Worm (Caenorhabditis elegans): ENCODE measurements around the gene ufbp-1.

ufbp-1 gene

DNA sequence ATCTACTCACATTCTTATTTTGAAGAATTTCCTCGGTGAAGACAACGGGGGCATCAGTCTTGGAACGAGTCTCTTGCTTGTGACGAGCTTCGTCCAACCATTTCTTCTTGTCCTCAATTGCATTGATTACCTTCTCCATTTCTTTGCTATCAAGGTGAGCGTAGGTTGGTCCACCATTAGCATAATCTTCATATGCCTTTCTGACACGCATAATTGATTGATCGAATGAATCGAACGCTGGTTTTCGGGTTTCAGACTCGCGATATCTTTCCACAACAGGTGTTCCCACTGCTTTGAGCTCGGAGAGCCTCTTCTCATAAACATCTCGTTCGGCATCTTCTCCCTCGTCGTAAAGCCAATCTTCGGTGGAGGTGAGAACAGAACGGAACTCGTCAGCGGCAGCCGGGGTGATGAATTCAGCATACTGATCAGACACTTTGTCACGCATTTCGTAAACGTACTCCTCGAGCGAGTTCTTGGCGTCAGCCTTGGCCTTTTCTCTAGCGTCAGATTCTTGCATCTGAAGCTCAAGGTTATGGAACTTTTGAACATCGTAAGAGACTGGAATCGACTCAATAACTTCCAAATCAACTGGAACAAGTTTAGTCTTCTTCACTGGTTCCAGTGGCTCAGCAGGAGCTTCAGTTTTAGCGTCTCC is 1.2 kb upstream of the ufbp-1 start:
- TF ChIP-seq egrh-3 (GFP tag; IDR thresholded peaks at IDR 0.05) (no peak), repo-1 (tag; optimal IDR thresholded peaks at IDR 0.05) (peak; percentile 9), Y95B8A.8 (GFP tag; IDR thresholded peaks at IDR 0.05) (0 out of 2 replicates have a peak, but pooled peaks have one; percentile 33), zfh-2 (GFP tag; conservative IDR thresholded peaks at IDR 0.05) (peak; percentile 56), F55B11.4 (tag; optimal IDR thresholded peaks at IDR 0.05; ENCODE audit: borderline replicate concordance, insufficient read depth) (peak; percentile 32), B0336.3 (GFP tag; IDR thresholded peaks at IDR 0.05) (0 out of 2 replicates have a peak, but pooled peaks have one; percentile 17), snpc-4 (GFP tag; optimal IDR thresholded peaks at IDR 0.05) (no peak), snpc-4 (tag; optimal IDR thresholded peaks at IDR 0.05) (no peak)

ce11 chrIII:8442420-8442819 is 987 bp downstream of the ufbp-1 start:
- TF ChIP-seq hsf-1 (GFP tag; IDR thresholded peaks at IDR 0.05) = peak; percentile 90

DNA sequence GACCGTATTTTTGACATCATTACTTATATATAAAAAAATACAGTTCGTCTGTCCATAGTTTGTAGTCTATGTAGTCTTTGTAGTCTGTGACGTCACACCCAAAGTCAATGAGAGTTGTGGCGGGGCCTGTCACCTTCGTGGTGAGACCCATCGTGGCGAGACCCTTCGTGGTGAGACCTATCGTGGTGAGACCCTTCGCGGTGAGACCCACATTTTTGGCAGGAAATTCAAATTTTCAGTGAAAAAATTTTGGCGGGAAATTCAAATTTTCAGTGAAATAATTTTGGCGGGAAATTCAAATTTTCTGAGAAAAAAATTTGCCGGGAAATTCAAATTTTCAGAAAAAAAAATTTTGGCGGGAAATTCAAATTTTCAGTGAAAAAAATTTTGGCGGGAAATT is 2.1 kb downstream of the ufbp-1 start:
- TF ChIP-seq D2030.7 (GFP tag; IDR thresholded peaks at IDR 0.05) (peak; percentile 32; the same call in 1 of the 2 replicates), lin-54 (GFP tag; optimal IDR thresholded peaks at IDR 0.05) (peak; percentile 15), mcd-1 (GFP tag; IDR thresholded peaks at IDR 0.05) (peak; percentile 44; the same call in 1 of the 2 replicates), ceh-91 (GFP tag; IDR thresholded peaks at IDR 0.05) (0 out of 2 replicates have a peak, but pooled peaks have one; percentile 28), F33H1.4 (GFP tag; IDR thresholded peaks at IDR 0.05) (peak; percentile 79)

ce11 chrIII:8439312-8439711 is 4.1 kb downstream of the ufbp-1 start, which contains the start of gene pqn-96:
Gene pqn-96 (minus strand): TSS chrIII:8439412.
- TF ChIP-seq F10E7.11 (tag; optimal IDR thresholded peaks at IDR 0.05) (no peak), K11D2.4 (GFP tag; IDR thresholded peaks at IDR 0.05) (no peak), nfya-1 (tag; optimal IDR thresholded peaks at IDR 0.05; ENCODE audit: borderline replicate concordance, insufficient read depth) (no peak), F52B5.7 (tag; optimal IDR thresholded peaks at IDR 0.05) (no peak), lin-35 (GFP tag; optimal IDR thresholded peaks at IDR 0.05) (no peak), hlh-12 (tag; optimal IDR thresholded peaks at IDR 0.05) (no peak), egl-18 (GFP tag; IDR thresholded peaks at IDR 0.05) (no peak)

DNA sequence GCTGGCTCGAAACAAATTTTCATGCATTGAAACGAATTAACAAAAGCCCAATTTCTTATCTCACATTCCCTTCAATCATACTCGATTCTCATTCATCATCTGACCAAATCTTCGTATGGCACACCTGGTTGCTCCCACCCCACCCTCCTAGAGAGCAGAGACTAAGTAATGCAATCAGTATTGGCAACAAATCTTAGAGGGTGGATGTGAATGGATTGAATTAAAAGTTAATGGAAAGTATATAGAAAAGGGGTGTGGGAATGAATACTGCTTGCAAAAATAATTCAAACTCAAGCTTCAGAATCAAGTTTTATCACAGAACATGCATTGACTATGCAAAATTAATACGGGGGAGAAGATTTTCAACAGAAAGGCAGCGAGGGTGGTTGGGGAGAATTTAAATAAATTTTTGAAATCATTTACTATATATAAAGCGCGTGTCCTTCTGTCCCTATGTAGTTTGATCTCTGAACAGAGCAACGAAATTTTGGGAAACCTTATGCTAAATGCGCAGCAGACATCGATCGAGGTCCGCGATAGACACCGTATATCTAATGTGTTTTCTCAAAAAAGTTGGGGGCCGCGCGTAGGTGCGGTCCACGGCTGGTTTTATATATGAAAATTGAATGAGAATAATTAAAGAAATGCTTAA is 5.5 kb downstream of the ufbp-1 start:
- TF ChIP-seq B0336.3 (GFP tag; IDR thresholded peaks at IDR 0.05) (0 out of 2 replicates have a peak, but pooled peaks have one; percentile 11), snpc-1.1 (tag; optimal IDR thresholded peaks at IDR 0.05; ENCODE audit: insufficient read depth) (peak; percentile 30), hmg-1.2 (GFP tag; IDR thresholded peaks at IDR 0.05) (0 out of 2 replicates have a peak, but pooled peaks have one; percentile 22), snpc-4 (GFP tag; optimal IDR thresholded peaks at IDR 0.05) (peak; percentile 33), snpc-4 (tag; optimal IDR thresholded peaks at IDR 0.05) (peak in 2 of 4 experiments; percentile 61 to 81), lsy-27 (tag; optimal IDR thresholded peaks at IDR 0.05; ENCODE audit: borderline replicate concordance, insufficient read depth) (no peak), F57A8.1 (GFP tag; optimal IDR thresholded peaks at IDR 0.05) (no peak), nhr-27 (tag; optimal IDR thresholded peaks at IDR 0.05) (no peak)

ce11 chrIII:8435074-8435473 is 8.3 kb downstream of the ufbp-1 start, which contains the start of gene ZK1236.9:
Gene ZK1236.9 (minus strand): TSS chrIII:8435174.
- TF ChIP-seq Y79H2A.3 (GFP tag; conservative IDR thresholded peaks at IDR 0.05) = no peak
- TF ChIP-seq ceh-58 (GFP tag; IDR thresholded peaks at IDR 0.05) = no peak
- no peak for TF ChIP-seq lin-54 (GFP tag; optimal IDR thresholded peaks at IDR 0.05)
- no peak for TF ChIP-seq B0336.3 (GFP tag; IDR thresholded peaks at IDR 0.05)
- TF ChIP-seq F49E8.2 (tag; optimal IDR thresholded peaks at IDR 0.05; ENCODE audit: insufficient read depth) = no peak
- no peak for TF ChIP-seq unc-130 (GFP tag; optimal IDR thresholded peaks at IDR 0.05)
- no peak for TF ChIP-seq madf-6 (GFP tag; IDR thresholded peaks at IDR 0.05)
- no peak for TF ChIP-seq ztf-22 (GFP tag; optimal IDR thresholded peaks at IDR 0.05)
- no peak for TF ChIP-seq nhr-120 (GFP tag; IDR thresholded peaks at IDR 0.05)
- no peak for TF ChIP-seq lsl-1 (GFP tag; optimal IDR thresholded peaks at IDR 0.05)
- no peak for TF ChIP-seq die-1 (tag; optimal IDR thresholded peaks at IDR 0.05)
- no peak for TF ChIP-seq tbp1 (GFP tag; optimal IDR thresholded peaks at IDR 0.05)
